Fruit fly (Drosophila melanogaster) whole organism, adult: Measurements from ENCODE around the gene Ask1.

Source experiments
- CG14711 ChIP-seq: fragments of 200-800 bp; sonication (Bioruptor generic); optimal IDR thresholded peaks from 2 replicates; lab custom pipeline; 2018; ENCODE audit warnings: missing biosample characterization, mild to moderate bottlenecking, missing genetic modification characterization, moderate library complexity
- CG1620 ChIP-seq: fragments of 200-800 bp; sonication (Bioruptor generic); optimal IDR thresholded peaks from 2 replicates; lab custom pipeline; 2016; ENCODE audit warnings: missing biosample characterization, missing genetic modification characterization
- CG33017 ChIP-seq: fragments of 200-800 bp; sonication (Bioruptor generic); optimal IDR thresholded peaks from 2 replicates; lab custom pipeline; 2018; ENCODE audit warnings: missing biosample characterization, mild to moderate bottlenecking, missing genetic modification characterization, moderate library complexity
- CG5204 ChIP-seq: fragments of 200-800 bp; sonication (Bioruptor generic); optimal IDR thresholded peaks from 2 replicates; lab custom pipeline; 2016; ENCODE audit warnings: missing biosample characterization, missing genetic modification characterization
- Clk ChIP-seq: fragments of 200-800 bp; sonication (Bioruptor generic); optimal IDR thresholded peaks from 2 replicates; lab custom pipeline; 2017; ENCODE audit warnings: missing biosample characterization, missing genetic modification characterization
- Crg-1 ChIP-seq: fragments of 200-800 bp; sonication (Bioruptor generic); optimal IDR thresholded peaks from 2 replicates; lab custom pipeline; 2016; ENCODE audit warnings: missing biosample characterization, missing genetic modification characterization
- Hr96 ChIP-seq: fragments of 200-800 bp; sonication (Bioruptor generic); optimal IDR thresholded peaks from 2 replicates; lab custom pipeline; 2016; ENCODE audit warnings: missing biosample characterization, missing genetic modification characterization
- Mnt ChIP-seq: fragments of 200-800 bp; sonication (Bioruptor generic); optimal IDR thresholded peaks from 2 replicates; lab custom pipeline; 2016; ENCODE audit warnings: missing biosample characterization, mild to moderate bottlenecking, missing genetic modification characterization
- bab1 ChIP-seq: fragments of 200-800 bp; sonication (Bioruptor generic); optimal IDR thresholded peaks from 3 replicates; lab custom pipeline; 2019; ENCODE audit warnings: missing biosample characterization, mild to moderate bottlenecking, missing genetic modification characterization, moderate library complexity
- cic ChIP-seq: fragments of 200-800 bp; sonication (Bioruptor generic); optimal IDR thresholded peaks from 2 replicates; lab custom pipeline; 2017; ENCODE audit warnings: missing biosample characterization, mild to moderate bottlenecking, missing genetic modification characterization, moderate library complexity
- kay ChIP-seq: fragments of 200-800 bp; sonication (Bioruptor generic); peaks from one replicate; lab custom pipeline; 2016; ENCODE audit warnings: missing biosample characterization, missing genetic modification characterization, borderline replicate concordance
- ovo ChIP-seq: fragments of 200-800 bp; sonication (Bioruptor generic); optimal IDR thresholded peaks from 2 replicates; lab custom pipeline; 2016; ENCODE audit warnings: missing biosample characterization, missing genetic modification characterization
- tj ChIP-seq: fragments of 200-800 bp; sonication (Bioruptor generic); optimal IDR thresholded peaks from 3 replicates; lab custom pipeline; 2017; ENCODE audit warnings: missing biosample characterization, mild to moderate bottlenecking, missing genetic modification characterization, moderate library complexity
- toe ChIP-seq: fragments of 200-800 bp; sonication (Bioruptor generic); optimal IDR thresholded peaks from 2 replicates; lab custom pipeline; 2016; ENCODE audit warnings: missing biosample characterization, missing genetic modification characterization

dm6 chr3R:19902328-19902727 is 22.8 kb downstream of the Ask1 start:
- no peak for TF ChIP-seq Hr96 (GFP tag; lab: Kevin White, UChicago)
- no peak for TF ChIP-seq CG1620 (GFP tag; lab: Kevin White, UChicago)
- TF ChIP-seq Clk (GFP tag; lab: Kevin White, UChicago) = no peak
- no peak for TF ChIP-seq ovo (GFP tag; lab: Kevin White, UChicago)
- TF ChIP-seq Mnt = no peak
- no peak for TF ChIP-seq Crg-1 (GFP tag; lab: Kevin White, UChicago)
- TF ChIP-seq CG33017 (tag; lab: Kevin White, UChicago) = no peak
- TF ChIP-seq tj (GFP tag; lab: Kevin White, UChicago) = no peak
- no peak for TF ChIP-seq kay
- TF ChIP-seq CG5204 = no peak
- no peak for TF ChIP-seq toe (GFP tag; lab: Kevin White, UChicago)
- no peak for TF ChIP-seq CG14711
- no peak for TF ChIP-seq bab1 (GFP tag; lab: Kevin White, UChicago)
- no peak for TF ChIP-seq cic
